Worm (Caenorhabditis elegans) whole organism, L3 larva: ENCODE results near the gene spt-5.

Experiments used
- aly-2 ChIP-seq: fragments of 150-350 bp; optimal IDR thresholded peaks from 2 replicates; lab custom pipeline; 2014; ENCODE audit warnings: missing biosample characterization, missing genetic modification characterization
- fkh-10 ChIP-seq: sonication (generic microtip); optimal IDR thresholded peaks from 2 replicates; lab custom pipeline; 2017; ENCODE audit warnings: missing biosample characterization, missing genetic modification reagents, missing genetic modification characterization
- nhr-28 ChIP-seq: fragments of 150-350 bp; optimal IDR thresholded peaks from 2 replicates; lab custom pipeline; 2014; ENCODE audit warnings: missing biosample characterization, missing genetic modification characterization
- snpc-4 ChIP-seq: fragments of 150-350 bp; optimal IDR thresholded peaks from 2 replicates; lab custom pipeline; 2014; ENCODE audit warnings: missing biosample characterization, missing genetic modification characterization
- unc-62 ChIP-seq: fragments of 150-350 bp; sonication (generic microtip); optimal IDR thresholded peaks from 4 replicates; lab custom pipeline; 2014; ENCODE audit warnings: missing biosample characterization, missing genetic modification reagents, missing genetic modification characterization
- ztf-4 ChIP-seq: fragments of 150-350 bp; optimal IDR thresholded peaks from 2 replicates; lab custom pipeline; 2014; ENCODE audit warnings: missing biosample characterization, missing genetic modification characterization

DNA sequence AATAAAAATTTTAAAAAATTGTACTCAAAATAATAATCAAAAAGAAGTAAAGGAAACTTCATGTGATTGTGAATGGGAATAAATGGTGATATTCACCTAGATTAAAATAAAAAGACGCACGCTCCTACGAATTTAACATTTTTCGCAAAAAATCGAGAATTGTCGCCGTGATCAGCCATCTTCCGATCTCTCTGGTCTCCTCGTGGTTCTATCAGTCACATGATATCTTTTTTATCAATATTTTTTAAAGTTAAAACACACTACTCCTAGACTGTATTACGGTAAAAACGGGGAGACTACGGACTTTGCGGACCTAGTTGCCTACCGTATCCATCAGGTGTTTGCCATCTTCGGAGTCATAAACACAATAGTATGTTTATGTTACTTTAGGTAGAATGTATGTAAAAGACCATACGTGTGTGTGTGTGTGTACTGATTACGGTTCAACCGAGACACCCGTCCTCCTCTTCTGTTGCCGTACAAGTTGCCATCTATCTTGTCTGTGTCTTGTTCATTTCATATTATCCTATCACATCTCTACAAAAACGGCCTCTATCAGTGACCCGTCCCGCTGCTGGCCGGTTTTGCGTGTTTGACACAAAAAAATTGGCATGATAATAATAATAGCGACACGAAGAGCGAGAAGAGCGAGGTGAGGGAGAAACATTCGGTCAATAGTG is 4.6 kb upstream of the spt-5 start, which contains the start of gene T12G3.2:
- TF ChIP-seq unc-62 (GFP tag; lab: Kevin White, UChicago) (no peak), aly-2 (tag; lab: Kevin White, UChicago) (no peak), fkh-10 (GFP tag; lab: Kevin White, UChicago) (no peak), nhr-28 (no peak), snpc-4 (tag; lab: Kevin White, UChicago) (no peak), ztf-4 (tag; lab: Kevin White, UChicago) (no peak)
